Fruit fly (Drosophila melanogaster): ENCODE data around the gene CG14194.

The CG14194 gene

dm6 chrX:19164726-19165125 is 28.6 kb upstream of the CG14194 start (continued):
- TF ChIP-seq Mio (GFP tag; optimal IDR thresholded peaks at IDR 0.05) (no peak), dl (GFP tag; optimal IDR thresholded peaks at IDR 0.05; ENCODE audit: insufficient read depth in 1 of 2, partially characterized antibody in 2 of 2) (no peak), GATAd (GFP tag; optimal IDR thresholded peaks at IDR 0.05) (no peak), OdsH (GFP tag; optimal IDR thresholded peaks at IDR 0.05) (peak; percentile 71)

- TF ChIP-seq Rel (GFP tag; optimal IDR thresholded peaks at IDR 0.05) (no peak), Rel (tag; optimal IDR thresholded peaks at IDR 0.05) (peak; percentile 48), br (GFP tag; optimal IDR thresholded peaks at IDR 0.05) (peak; percentile 43), Abd-B (GFP tag; optimal IDR thresholded peaks at IDR 0.05) (no peak), CrebA (GFP tag; optimal IDR thresholded peaks at IDR 0.05; ENCODE audit: borderline replicate concordance) (peak; percentile 55)
Measured at dm6 chrX:19165144-19166011, 28.0 kb upstream of the CG14194 start.

- peak; percentile 57 for TF ChIP-seq h (GFP tag; optimal IDR thresholded peaks at IDR 0.05)
- no peak for TF ChIP-seq usp (GFP tag; optimal IDR thresholded peaks at IDR 0.05)
- TF ChIP-seq br (GFP tag; optimal IDR thresholded peaks at IDR 0.05), result peak; percentile 13
- TF ChIP-seq Rel (GFP tag; optimal IDR thresholded peaks at IDR 0.05), result no peak
- TF ChIP-seq Rel (tag; optimal IDR thresholded peaks at IDR 0.05), result peak; percentile 30
- TF ChIP-seq sv (GFP tag; optimal IDR thresholded peaks at IDR 0.05), result no peak
- peak; percentile 66 for TF ChIP-seq Sp1 (GFP tag; optimal IDR thresholded peaks at IDR 0.05)
- TF ChIP-seq rgr (GFP tag; optimal IDR thresholded peaks at IDR 0.05), result no peak
- no peak for TF ChIP-seq jim (GFP tag; optimal IDR thresholded peaks at IDR 0.05)
- TF ChIP-seq foxo (GFP tag; optimal IDR thresholded peaks at IDR 0.05), result peak in 1 of 2 experiments; percentile 68
- peak; percentile 52 for TF ChIP-seq dmrt93B (GFP tag; optimal IDR thresholded peaks at IDR 0.05)
- peak; percentile 17 for TF ChIP-seq ey (GFP tag; optimal IDR thresholded peaks at IDR 0.05)
- peak; percentile 5 for TF ChIP-seq Dfd (GFP tag; optimal IDR thresholded peaks at IDR 0.05)
- TF ChIP-seq lola (GFP tag; optimal IDR thresholded peaks at IDR 0.05), result no peak
- peak; percentile 48 for TF ChIP-seq fru (GFP tag; optimal IDR thresholded peaks at IDR 0.05)
- peak; percentile 58 for TF ChIP-seq HLH106 (tag; optimal IDR thresholded peaks at IDR 0.05)
Measured at dm6 chrX:19166152-19166935, 27.0 kb upstream of the CG14194 start.

dm6 chrX:19167032-19167568 is 26.3 kb upstream of the CG14194 start, which contains the start of gene RhoGAP18B:
RhoGAP18B (minus strand) TSS chrX:19167082.
- TF ChIP-seq sv (GFP tag; optimal IDR thresholded peaks at IDR 0.05), result no peak
- peak; percentile 3 for TF ChIP-seq lola (GFP tag; optimal IDR thresholded peaks at IDR 0.05)
- TF ChIP-seq foxo (GFP tag; optimal IDR thresholded peaks at IDR 0.05), result no peak
- no peak for TF ChIP-seq Rel (GFP tag; optimal IDR thresholded peaks at IDR 0.05)
- TF ChIP-seq Rel (tag; optimal IDR thresholded peaks at IDR 0.05), result peak; percentile 12
- TF ChIP-seq CG9705 (GFP tag; optimal IDR thresholded peaks at IDR 0.05), result no peak
- TF ChIP-seq br (GFP tag; optimal IDR thresholded peaks at IDR 0.05), result no peak
- no peak for TF ChIP-seq Abd-B (GFP tag; optimal IDR thresholded peaks at IDR 0.05)
- TF ChIP-seq sage (GFP tag; optimal IDR thresholded peaks at IDR 0.05), result no peak

dm6 chrX:19167586-19168403 is 25.6 kb upstream of the CG14194 start:
- TF ChIP-seq woc (GFP tag; optimal IDR thresholded peaks at IDR 0.05) (peak; percentile 58), dsf (GFP tag; optimal IDR thresholded peaks at IDR 0.05; ENCODE audit: borderline replicate concordance) (no peak), pan (optimal IDR thresholded peaks at IDR 0.05) (peak; percentile 76), Rel (GFP tag; optimal IDR thresholded peaks at IDR 0.05) (no peak), Rel (tag; optimal IDR thresholded peaks at IDR 0.05) (peak; percentile 53), CG32264 (GFP tag; optimal IDR thresholded peaks at IDR 0.05) (no peak), rgr (GFP tag; optimal IDR thresholded peaks at IDR 0.05) (peak; percentile 40), h (GFP tag; optimal IDR thresholded peaks at IDR 0.05) (peak; percentile 62), Jra (GFP tag; optimal IDR thresholded peaks at IDR 0.05) (peak; percentile 7)

Data from whole organism, wandering third instar larva.